Worm (Caenorhabditis elegans): ENCODE data around the gene ndub-5.

ndub-5 gene

DNA sequence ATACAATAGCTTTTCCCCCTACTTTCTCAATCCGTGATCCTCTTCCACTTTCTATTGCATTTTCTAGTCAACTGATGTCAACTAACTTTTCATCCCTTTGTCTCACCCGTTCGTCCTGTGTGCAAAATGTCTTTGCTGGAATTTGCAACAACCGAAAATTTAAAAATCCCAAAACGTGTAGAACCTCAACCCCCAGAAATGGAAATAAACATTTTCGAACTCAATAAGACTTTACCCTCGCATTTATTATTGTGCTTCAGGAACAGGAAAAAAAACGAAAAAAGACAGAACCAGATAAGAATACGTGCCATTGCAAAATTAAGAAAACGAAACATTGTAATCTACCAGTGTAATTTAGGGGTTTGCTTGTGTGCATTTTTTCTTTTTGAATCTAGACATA, 21.0 kb upstream of the ndub-5 start:
- TF ChIP-seq nhr-21 (tag; optimal IDR thresholded peaks at IDR 0.05) (peak; percentile 14), nhr-11 (tag; optimal IDR thresholded peaks at IDR 0.05) (no peak), unc-39 (tag; optimal IDR thresholded peaks at IDR 0.05) (no peak)

DNA sequence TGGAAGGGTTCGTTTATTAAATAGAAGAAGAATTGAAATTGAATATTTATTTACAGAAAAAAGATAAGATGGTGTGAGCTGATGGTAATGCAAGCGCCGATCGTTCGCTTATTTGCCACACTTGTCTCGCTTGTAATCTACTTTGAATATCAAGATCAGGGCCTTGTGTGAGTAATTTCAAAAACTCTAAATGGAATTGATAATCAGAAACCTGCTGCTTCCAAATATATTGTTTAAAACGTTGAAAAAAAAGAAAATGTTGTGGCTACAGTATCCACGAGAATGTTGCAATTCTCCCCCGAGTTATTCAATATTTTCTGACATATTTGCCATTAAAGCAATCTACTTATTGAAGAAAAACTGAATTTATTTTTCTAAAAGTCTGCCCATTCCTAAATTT, 19.7 kb upstream of the ndub-5 start:
- TF ChIP-seq nhr-12 (tag; optimal IDR thresholded peaks at IDR 0.05) (no peak), gmeb-1 (tag; optimal IDR thresholded peaks at IDR 0.05) (no peak), dmd-4 (tag; optimal IDR thresholded peaks at IDR 0.05) (no peak), lin-39 (tag; optimal IDR thresholded peaks at IDR 0.05) (no peak), unc-55 (GFP tag; optimal IDR thresholded peaks at IDR 0.05) (no peak), ztf-4 (tag; optimal IDR thresholded peaks at IDR 0.05) (no peak), mbf-1 (tag; optimal IDR thresholded peaks at IDR 0.05) (no peak), alr-1 (tag; optimal IDR thresholded peaks at IDR 0.05) (no peak)

DNA sequence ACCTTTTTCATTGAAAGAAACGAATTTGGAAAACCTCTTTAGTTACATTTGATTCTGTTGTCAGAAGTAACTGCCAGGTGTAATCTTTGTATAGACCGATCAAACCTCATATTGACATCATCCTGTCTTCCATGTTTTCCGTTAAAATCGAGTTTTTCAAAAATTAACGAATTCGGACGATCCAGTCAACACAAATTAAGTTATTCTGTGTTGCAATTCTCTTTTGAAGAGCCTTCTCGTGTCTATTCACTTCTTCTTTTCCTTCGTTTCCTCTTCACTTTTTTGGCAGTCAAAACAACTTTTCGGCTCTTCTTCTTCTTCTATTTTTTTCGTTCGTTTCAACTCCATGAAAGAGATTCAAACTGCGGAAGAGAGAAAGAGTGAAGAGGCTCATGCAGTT, 17.0 kb upstream of the ndub-5 start:
- peak; percentile 28 for TF ChIP-seq unc-55 (GFP tag; optimal IDR thresholded peaks at IDR 0.05)
- TF ChIP-seq mdl-1 (tag; optimal IDR thresholded peaks at IDR 0.05): no peak
- peak in 1 of 2 experiments; percentile 19 for TF ChIP-seq lsy-2 (tag; optimal IDR thresholded peaks at IDR 0.05)
- TF ChIP-seq sma-9 (GFP tag; optimal IDR thresholded peaks at IDR 0.05): no peak
- TF ChIP-seq sma-9 (tag; optimal IDR thresholded peaks at IDR 0.05): no peak
- no peak for TF ChIP-seq unc-62 (GFP tag; optimal IDR thresholded peaks at IDR 0.05)
- no peak for TF ChIP-seq nhr-23 (tag; optimal IDR thresholded peaks at IDR 0.05)
- peak; percentile 38 for TF ChIP-seq sem-4 (tag; optimal IDR thresholded peaks at IDR 0.05)
- peak; percentile 28 for TF ChIP-seq C34F6.9 (tag; optimal IDR thresholded peaks at IDR 0.05)
- no peak for TF ChIP-seq nhr-12 (tag; optimal IDR thresholded peaks at IDR 0.05)

DNA sequence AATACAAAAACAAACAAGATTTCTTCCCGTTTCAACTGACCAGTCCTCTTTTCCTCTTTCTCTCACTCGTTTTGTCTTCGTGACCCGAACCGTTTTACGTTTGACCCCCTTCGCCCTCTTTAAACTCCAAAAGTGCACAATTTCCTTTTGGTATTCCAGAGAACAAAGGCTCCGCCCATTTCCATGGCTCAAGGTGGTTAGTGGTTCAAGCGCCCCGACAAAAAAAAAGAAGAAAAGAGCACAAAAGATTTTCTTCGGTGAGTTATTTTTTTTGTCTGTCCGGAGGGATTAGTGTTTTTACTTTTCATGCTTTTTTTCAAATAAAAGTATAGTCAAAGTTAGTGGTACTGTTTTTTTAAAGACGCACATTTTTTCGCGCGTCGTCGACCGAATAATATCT, 16.4 kb upstream of the ndub-5 start, which contains the start of gene osta-2:
Gene osta-2, plus strand, starts transcription at position 160 of the 400 bp plus-strand sequence.
- no peak for TF ChIP-seq sma-9 (GFP tag; optimal IDR thresholded peaks at IDR 0.05)
- no peak for TF ChIP-seq sma-9 (tag; optimal IDR thresholded peaks at IDR 0.05)
- no peak for TF ChIP-seq skn-1 (tag; optimal IDR thresholded peaks at IDR 0.05)
- TF ChIP-seq sem-4 (tag; optimal IDR thresholded peaks at IDR 0.05): no peak
- no peak for TF ChIP-seq ama-1 (optimal IDR thresholded peaks at IDR 0.05)
- no peak for TF ChIP-seq lin-39 (tag; optimal IDR thresholded peaks at IDR 0.05)

DNA sequence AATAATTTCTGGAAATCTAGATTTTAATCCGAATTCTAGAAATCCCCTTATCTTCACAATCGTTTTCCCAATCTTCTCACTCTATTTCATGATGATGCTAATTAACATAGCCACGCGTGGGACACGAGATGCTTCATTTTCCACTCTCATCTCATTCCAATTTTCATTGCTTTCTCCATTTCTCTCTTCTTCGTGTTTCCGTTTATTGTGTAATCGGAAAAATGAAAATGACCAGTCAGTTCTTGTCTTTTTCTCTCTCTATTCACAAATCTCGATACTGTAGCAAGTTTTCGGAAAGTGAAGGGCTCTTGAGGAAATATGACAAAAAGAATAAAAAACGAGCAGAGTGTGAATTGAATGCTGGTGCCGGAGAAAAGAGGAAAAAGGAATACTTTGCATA, 13.3 kb upstream of the ndub-5 start:
- TF ChIP-seq lin-13 (GFP tag; optimal IDR thresholded peaks at IDR 0.05): no peak
- TF ChIP-seq ztf-4 (tag; optimal IDR thresholded peaks at IDR 0.05): no peak
- TF ChIP-seq sma-9 (GFP tag; optimal IDR thresholded peaks at IDR 0.05): no peak
- TF ChIP-seq sma-9 (tag; optimal IDR thresholded peaks at IDR 0.05): no peak
- TF ChIP-seq sem-4 (tag; optimal IDR thresholded peaks at IDR 0.05): peak; percentile 34

DNA sequence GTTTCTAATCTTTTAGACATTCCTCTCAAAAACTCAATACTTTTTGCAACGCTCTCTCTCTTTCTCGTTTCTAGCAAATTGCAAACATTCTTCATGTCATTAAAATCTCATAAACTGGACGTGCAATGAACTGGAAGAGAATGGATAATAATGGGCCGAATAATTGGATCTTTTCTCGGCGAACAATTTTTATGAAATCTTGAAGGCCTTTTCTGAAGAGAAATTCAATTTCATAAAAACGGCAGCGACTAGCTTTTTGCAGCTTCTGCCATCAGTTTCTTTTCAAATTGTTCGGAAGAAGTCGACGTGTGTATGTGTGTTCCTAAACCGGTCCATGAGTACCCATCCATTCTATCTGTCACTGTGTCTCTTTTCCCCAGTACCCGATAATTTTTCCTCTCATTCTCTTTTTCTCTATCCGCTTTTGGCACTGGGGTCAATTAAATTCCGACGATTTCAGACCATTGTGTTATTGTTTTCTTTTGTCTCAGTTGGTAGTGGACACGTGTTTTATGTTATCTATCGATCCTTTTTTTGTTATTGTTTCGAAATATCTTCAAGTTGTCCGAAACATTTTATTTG, 11.5 kb upstream of the ndub-5 start:
- TF ChIP-seq nhr-25 (tag; optimal IDR thresholded peaks at IDR 0.05) (peak; percentile 39), sma-3 (GFP tag; optimal IDR thresholded peaks at IDR 0.05) (no peak)

DNA sequence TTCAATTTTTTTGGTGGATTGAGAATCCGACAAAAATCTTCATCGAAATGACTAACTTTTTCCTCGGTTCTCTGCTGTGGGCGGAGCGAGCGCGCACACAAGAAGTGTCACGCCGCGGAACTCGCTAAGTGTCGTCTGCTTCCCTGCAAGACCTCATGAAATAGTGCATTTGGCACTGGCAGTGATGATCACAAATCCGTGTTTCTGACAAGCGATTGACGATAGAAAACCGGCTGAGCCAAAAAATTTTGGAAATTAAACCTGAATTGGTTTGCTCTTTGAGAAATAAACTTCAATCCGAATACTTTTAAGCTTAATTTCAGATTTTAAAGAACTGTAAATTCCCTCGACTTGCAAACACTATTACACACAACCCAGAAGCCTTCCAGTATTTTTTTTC, 10.3 kb upstream of the ndub-5 start:
- TF ChIP-seq nhr-21 (tag; optimal IDR thresholded peaks at IDR 0.05) (peak; percentile 82), elt-1 (tag; optimal IDR thresholded peaks at IDR 0.05) (no peak), R02D3.7 (tag; optimal IDR thresholded peaks at IDR 0.05) (no peak), unc-62 (GFP tag; optimal IDR thresholded peaks at IDR 0.05) (no peak), nhr-25 (tag; optimal IDR thresholded peaks at IDR 0.05) (peak; percentile 34), nhr-11 (tag; optimal IDR thresholded peaks at IDR 0.05) (no peak), nhr-129 (tag; optimal IDR thresholded peaks at IDR 0.05) (peak; percentile 70), sma-9 (GFP tag; optimal IDR thresholded peaks at IDR 0.05) (peak; percentile 88), sma-9 (tag; optimal IDR thresholded peaks at IDR 0.05) (no peak), gmeb-1 (tag; optimal IDR thresholded peaks at IDR 0.05) (peak; percentile 69), egl-27 (tag; optimal IDR thresholded peaks at IDR 0.05) (peak; percentile 5), lsy-2 (tag; optimal IDR thresholded peaks at IDR 0.05) (peak; percentile 57 to 72), mdl-1 (tag; optimal IDR thresholded peaks at IDR 0.05) (peak; percentile 66 to 77), fos-1 (tag; optimal IDR thresholded peaks at IDR 0.05) (peak; percentile 74), lin-13 (GFP tag; optimal IDR thresholded peaks at IDR 0.05) (peak; percentile 42), ztf-4 (tag; optimal IDR thresholded peaks at IDR 0.05) (no peak), nhr-10 (tag; optimal IDR thresholded peaks at IDR 0.05) (no peak), alr-1 (tag; optimal IDR thresholded peaks at IDR 0.05) (no peak), C34F6.9 (tag; optimal IDR thresholded peaks at IDR 0.05) (peak; percentile 42), sma-3 (GFP tag; optimal IDR thresholded peaks at IDR 0.05) (peak; percentile 81), ama-1 (optimal IDR thresholded peaks at IDR 0.05) (peak; percentile 91), ztf-1 (GFP tag; conservative IDR thresholded peaks at IDR 0.05) (no peak), unc-55 (GFP tag; optimal IDR thresholded peaks at IDR 0.05) (no peak), blmp-1 (tag; optimal IDR thresholded peaks at IDR 0.05; ENCODE audit: insufficient read depth) (no peak), F13H6.1 (tag; optimal IDR thresholded peaks at IDR 0.05) (peak; percentile 60), crh-2 (tag; optimal IDR thresholded peaks at IDR 0.05) (peak; percentile 77), zag-1 (tag; optimal IDR thresholded peaks at IDR 0.05) (no peak), nhr-12 (tag; optimal IDR thresholded peaks at IDR 0.05) (no peak), snpc-4 (tag; optimal IDR thresholded peaks at IDR 0.05) (peak; percentile 98), mab-5 (tag; optimal IDR thresholded peaks at IDR 0.05) (peak; percentile 44), lin-11 (tag; optimal IDR thresholded peaks at IDR 0.05) (no peak)

Data from whole organism, L2 larva.